Fruit fly (Drosophila melanogaster): Measurements from ENCODE around the gene aspr.
"Not testable (repeated sequence)": the region's sequence is repeated elsewhere in the genome, so short reads cannot be mapped to it uniquely, and the experiment has no call there.

Gene aspr

dm6 chrX:20173464-20173995 lies 25.6 kb downstream of the aspr start, which contains the start of gene AnxB10 (continued):
- TF ChIP-seq svp (GFP tag) (peak; percentile 98), cyc (GFP tag; optimal IDR thresholded peaks at IDR 0.05) (peak; percentile 94), CG1621 (tag; optimal IDR thresholded peaks at IDR 0.05) (peak; percentile 81), lz (GFP tag; optimal IDR thresholded peaks at IDR 0.05) (peak; percentile 96), salr (GFP tag; optimal IDR thresholded peaks at IDR 0.05) (peak; percentile 69 to 94), CG8632 (GFP tag; optimal IDR thresholded peaks at IDR 0.05) (peak; percentile 95), CG9139 (GFP tag; optimal IDR thresholded peaks at IDR 0.05) (peak; percentile 88), eg (GFP tag; IDR thresholded peaks at IDR 0.05) (peak; percentile 86; the same call in 2 of the 3 replicates), CG11762 (GFP tag; optimal IDR thresholded peaks at IDR 0.05; ENCODE audit: insufficient read depth) (peak; percentile 94), CG6276 (GFP tag; optimal IDR thresholded peaks at IDR 0.05) (peak; percentile 93), fkh (GFP tag; optimal IDR thresholded peaks at IDR 0.05) (no peak), CG10631 (GFP tag; optimal IDR thresholded peaks at IDR 0.05) (peak; percentile 93), acj6 (GFP tag; optimal IDR thresholded peaks at IDR 0.05) (peak; percentile 95), topi (GFP tag; optimal IDR thresholded peaks at IDR 0.05) (peak; percentile 96), Eip93F (GFP tag; optimal IDR thresholded peaks at IDR 0.05) (peak; percentile 81), CG3032 (tag; optimal IDR thresholded peaks at IDR 0.05) (peak; percentile 93), CG3919 (GFP tag; optimal IDR thresholded peaks at IDR 0.05) (peak; percentile 96), Eip78C (GFP tag) (peak; percentile 99), CG32006 (GFP tag; optimal IDR thresholded peaks at IDR 0.05) (peak; percentile 97), Hr38 (GFP tag; optimal IDR thresholded peaks at IDR 0.05) (peak; percentile 32), Ets96B (tag; optimal IDR thresholded peaks at IDR 0.05) (peak; percentile 92), vri (GFP tag; optimal IDR thresholded peaks at IDR 0.05) (peak; percentile 87), CG34406 (GFP tag; optimal IDR thresholded peaks at IDR 0.05) (peak; percentile 95), ss (GFP tag; optimal IDR thresholded peaks at IDR 0.05) (peak; percentile 82 to 92), dsx (GFP tag; optimal IDR thresholded peaks at IDR 0.05; ENCODE audit: poor library complexity, severe bottlenecking) (peak; percentile 84), Sox102F (GFP tag; optimal IDR thresholded peaks at IDR 0.05) (peak; percentile 94), Hr39 (GFP tag; optimal IDR thresholded peaks at IDR 0.05) (peak; percentile 94), pdm3 (GFP tag; optimal IDR thresholded peaks at IDR 0.05) (peak; percentile 97), net (GFP tag; optimal IDR thresholded peaks at IDR 0.05) (peak; percentile 96), CG11902 (GFP tag; optimal IDR thresholded peaks at IDR 0.05) (peak; percentile 94), CG6854 (GFP tag; optimal IDR thresholded peaks at IDR 0.05) (peak; percentile 88), CG16779 (tag; optimal IDR thresholded peaks at IDR 0.05) (peak; percentile 87), Met (GFP tag; optimal IDR thresholded peaks at IDR 0.05) (peak; percentile 96), CG31627 (GFP tag; optimal IDR thresholded peaks at IDR 0.05) (peak; percentile 95), CG7368 (GFP tag; optimal IDR thresholded peaks at IDR 0.05) (peak; percentile 93), Sox14 (GFP tag; optimal IDR thresholded peaks at IDR 0.05) (peak; percentile 95), Eip75B (GFP tag; optimal IDR thresholded peaks at IDR 0.05) (peak; percentile 95), CG11294 (GFP tag; IDR thresholded peaks at IDR 0.05) (peak; percentile 88), dac (GFP tag; optimal IDR thresholded peaks at IDR 0.05) (peak; percentile 90), fd85E (GFP tag; optimal IDR thresholded peaks at IDR 0.05) (peak; percentile 81)

dm6 chrX:20178538-20178937 lies 30.6 kb downstream of the aspr start, which contains the start of gene Sdic1:
Gene Sdic1, minus strand, starts transcription at chrX:20178638.
- TF ChIP-seq cyc (GFP tag; optimal IDR thresholded peaks at IDR 0.05); CG11294 (GFP tag; IDR thresholded peaks at IDR 0.05); achi (GFP tag; optimal IDR thresholded peaks at IDR 0.05): not testable (repeated sequence)
